Worm (Caenorhabditis elegans): ENCODE data around the gene npr-34.

- no peak for TF ChIP-seq med-1 (GFP tag; optimal IDR thresholded peaks at IDR 0.05; ENCODE audit: insufficient read depth)
- TF ChIP-seq flt-1 (GFP tag; IDR thresholded peaks at IDR 0.05), result no peak
- no peak for TF ChIP-seq ztf-29 (GFP tag; IDR thresholded peaks at IDR 0.05)
- TF ChIP-seq klf-2 (GFP tag; conservative IDR thresholded peaks at IDR 0.05), result no peak
These were observed 13.3 kb upstream of the npr-34 start, which contains the start of gene smg-9 for ce11 chrII:14752187-14752959.

All from whole organism, midembryonic.